Worm (Caenorhabditis elegans): ENCODE results near the gene srh-207.

srh-207 gene

DNA sequence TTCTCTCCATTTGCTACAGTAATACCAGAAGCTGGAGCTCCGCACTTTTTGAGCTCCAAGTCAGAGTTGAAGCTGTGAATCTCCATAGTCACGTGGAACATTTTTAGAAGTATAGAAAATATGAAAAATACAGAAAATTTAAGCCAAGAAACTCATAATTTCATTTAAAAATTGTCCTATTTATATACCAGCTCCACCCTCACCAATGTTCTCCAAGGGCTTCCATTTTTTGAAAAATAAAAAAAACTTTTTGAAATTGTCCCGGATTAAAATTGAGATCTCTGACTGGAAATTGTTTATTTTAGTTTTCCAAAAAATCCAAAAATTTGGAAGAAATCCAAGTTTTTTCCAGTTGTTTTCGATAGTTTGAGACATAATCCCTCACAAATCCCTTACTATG lies 50.2 kb downstream of the srh-207 start, which contains the start of gene C08E8.5:
TSS of gene C08E8.5 (minus strand) at position 101 of the 400 bp plus-strand sequence.
- TF ChIP-seq pax-3 (tag; optimal IDR thresholded peaks at IDR 0.05) (no peak), snpc-4 (tag; optimal IDR thresholded peaks at IDR 0.05) (no peak)
